Worm (Caenorhabditis elegans): ENCODE data around the gene mff-1.
A peak's percentile ranks its signal among the peaks of the same experiment; 100 is the strongest.

Gene mff-1

DNA sequence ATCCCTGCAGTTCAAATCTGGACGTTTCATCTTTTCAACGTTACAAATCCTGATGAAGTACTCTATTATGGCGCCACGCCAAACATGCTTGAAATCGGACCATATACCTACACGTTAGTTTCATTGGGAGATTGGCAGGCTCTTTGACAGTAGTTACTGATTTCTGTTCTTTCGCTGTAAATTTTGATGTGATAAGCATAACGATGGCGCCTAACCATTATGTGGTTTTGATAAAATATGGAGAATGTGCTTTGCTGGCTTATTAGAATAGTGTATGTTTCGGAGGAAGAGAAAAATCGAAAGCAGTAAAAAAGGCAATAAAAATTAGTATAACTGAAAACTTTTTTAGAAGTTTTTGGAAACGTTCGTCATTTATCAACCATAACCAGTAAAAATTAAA lies 4.3 kb downstream of the mff-1 start:
- TF ChIP-seq elt-2 (tag; optimal IDR thresholded peaks at IDR 0.05) (peak; percentile 77), egl-5 (tag; optimal IDR thresholded peaks at IDR 0.05) (no peak)

ce11 chrX:12981393-12981792 lies 5.6 kb downstream of the mff-1 start, which contains the start of gene scav-4:
TSS of gene scav-4 (plus strand) at chrX:12981775.
- TF ChIP-seq ceh-16 (tag; optimal IDR thresholded peaks at IDR 0.05) (no peak), pqm-1 (tag; optimal IDR thresholded peaks at IDR 0.05) (peak; percentile 31), pha-4 (tag; optimal IDR thresholded peaks at IDR 0.05) (peak; percentile 3), jun-1 (tag; optimal IDR thresholded peaks at IDR 0.05) (no peak), mdl-1 (tag; optimal IDR thresholded peaks at IDR 0.05) (no peak), nhr-25 (tag; optimal IDR thresholded peaks at IDR 0.05) (no peak), elt-2 (tag; optimal IDR thresholded peaks at IDR 0.05) (peak; percentile 86)

- TF ChIP-seq aly-2 (tag; optimal IDR thresholded peaks at IDR 0.05) (no peak), unc-62 (GFP tag; optimal IDR thresholded peaks at IDR 0.05) (no peak), ceh-28 (tag; optimal IDR thresholded peaks at IDR 0.05) (no peak), daf-12 (tag; optimal IDR thresholded peaks at IDR 0.05) (no peak), fkh-2 (tag; optimal IDR thresholded peaks at IDR 0.05) (no peak), pqm-1 (tag; optimal IDR thresholded peaks at IDR 0.05) (peak; percentile 54), elt-2 (tag; optimal IDR thresholded peaks at IDR 0.05) (peak; percentile 70), zag-1 (tag; optimal IDR thresholded peaks at IDR 0.05) (no peak), ztf-4 (tag; optimal IDR thresholded peaks at IDR 0.05) (no peak)
Measured at ce11 chrX:12979747-12980146, 7.3 kb downstream of the mff-1 start.

ce11 chrX:12978569-12978968 lies 8.4 kb downstream of the mff-1 start:
- TF ChIP-seq nfya-1 (tag; optimal IDR thresholded peaks at IDR 0.05; ENCODE audit: insufficient read depth), result no peak
- no peak for TF ChIP-seq lin-39 (tag; optimal IDR thresholded peaks at IDR 0.05)
- no peak for TF ChIP-seq jun-1 (tag; optimal IDR thresholded peaks at IDR 0.05)
- TF ChIP-seq pha-4 (tag; optimal IDR thresholded peaks at IDR 0.05), result no peak
- no peak for TF ChIP-seq R02D3.7 (tag; optimal IDR thresholded peaks at IDR 0.05)
- TF ChIP-seq skn-1 (tag; optimal IDR thresholded peaks at IDR 0.05), result no peak
- no peak for TF ChIP-seq mml-1 (tag; optimal IDR thresholded peaks at IDR 0.05)
- no peak for TF ChIP-seq nhr-12 (tag; optimal IDR thresholded peaks at IDR 0.05)
- TF ChIP-seq ceh-16 (tag; optimal IDR thresholded peaks at IDR 0.05), result no peak
- TF ChIP-seq ztf-4 (tag; optimal IDR thresholded peaks at IDR 0.05), result no peak
- no peak for TF ChIP-seq nhr-43 (tag; optimal IDR thresholded peaks at IDR 0.05; ENCODE audit: poor library complexity, severe bottlenecking)
- no peak for TF ChIP-seq egl-27 (tag; optimal IDR thresholded peaks at IDR 0.05)
- no peak for TF ChIP-seq pqm-1 (tag; optimal IDR thresholded peaks at IDR 0.05)
- no peak for TF ChIP-seq fos-1 (tag; optimal IDR thresholded peaks at IDR 0.05)
- TF ChIP-seq nhr-237 (tag; optimal IDR thresholded peaks at IDR 0.05), result no peak
- TF ChIP-seq ztf-11 (tag; optimal IDR thresholded peaks at IDR 0.05), result no peak
- TF ChIP-seq ceh-82 (tag; optimal IDR thresholded peaks at IDR 0.05), result no peak
- no peak for TF ChIP-seq nhr-77 (tag; optimal IDR thresholded peaks at IDR 0.05)
- TF ChIP-seq ZK546.5 (tag; optimal IDR thresholded peaks at IDR 0.05), result no peak

ce11 chrX:12977451-12977850 lies 9.6 kb downstream of the mff-1 start, which contains the start of gene F11C1.9:
TSS of gene F11C1.9 (minus strand) at chrX:12977551.
- TF ChIP-seq pha-4 (tag; optimal IDR thresholded peaks at IDR 0.05), result peak; percentile 6
- TF ChIP-seq jun-1 (tag; optimal IDR thresholded peaks at IDR 0.05), result no peak
- peak; percentile 18 for TF ChIP-seq elt-2 (tag; optimal IDR thresholded peaks at IDR 0.05)

DNA sequence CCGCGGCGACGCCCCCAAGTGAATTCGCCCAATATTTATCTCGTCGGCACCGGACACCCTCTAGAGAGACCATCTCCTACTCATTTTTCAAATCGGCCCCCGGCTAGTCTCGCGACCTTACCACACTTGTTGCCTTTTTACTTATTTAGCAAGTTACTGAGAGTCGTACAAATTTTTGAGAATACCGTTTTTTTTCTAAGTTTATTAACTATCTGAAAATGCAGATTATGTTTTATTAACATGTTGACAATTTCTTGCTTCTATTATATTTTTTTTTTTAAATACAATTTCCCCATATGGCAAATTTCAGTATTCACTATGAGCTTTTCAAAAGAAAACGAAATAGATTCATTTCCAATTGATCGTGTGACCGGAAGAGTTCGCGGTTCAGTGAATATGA lies 10.2 kb downstream of the mff-1 start, which contains the start of the genes F11C1.4 and F11C1.10:
Gene F11C1.4, plus strand, starts transcription at position 301 of the 400 bp plus-strand sequence.
Gene F11C1.10, plus strand, starts transcription at position 309 of the 400 bp plus-strand sequence.
- TF ChIP-seq elt-1 (tag; optimal IDR thresholded peaks at IDR 0.05) (no peak), lin-15B (tag; optimal IDR thresholded peaks at IDR 0.05) (no peak), ceh-9 (tag; optimal IDR thresholded peaks at IDR 0.05) (no peak), eor-1 (tag; optimal IDR thresholded peaks at IDR 0.05) (no peak), sea-2 (GFP tag; optimal IDR thresholded peaks at IDR 0.05) (no peak), ama-1 (optimal IDR thresholded peaks at IDR 0.05) (no peak), nhr-43 (tag; optimal IDR thresholded peaks at IDR 0.05; ENCODE audit: poor library complexity, severe bottlenecking) (no peak), daf-12 (tag; optimal IDR thresholded peaks at IDR 0.05) (no peak), nhr-67 (tag; optimal IDR thresholded peaks at IDR 0.05) (no peak), skn-1 (tag; optimal IDR thresholded peaks at IDR 0.05) (no peak), pqm-1 (tag; optimal IDR thresholded peaks at IDR 0.05) (no peak), nhr-237 (tag; optimal IDR thresholded peaks at IDR 0.05) (no peak), ztf-11 (tag; optimal IDR thresholded peaks at IDR 0.05) (no peak)

Measured in whole organism, L3 larva.